Worm (Caenorhabditis elegans) whole organism, L4 larva: Measurements from ENCODE around the gene srlf-1.

Experiments
- D1046.2 ChIP-seq: fragments of 200-800 bp; sonication (Bioruptor generic); IDR thresholded peaks from 2 replicates; pipeline ENCODE4 v1.3.6; 2022; ENCODE audit warnings: missing genetic modification characterization, missing compliant biosample characterization
- F10B5.3 ChIP-seq: sonication (generic microtip); optimal IDR thresholded peaks from 2 replicates; lab custom pipeline; 2016; ENCODE audit warnings: mild to moderate bottlenecking, missing genetic modification characterization, missing compliant biosample characterization
- R02D3.7 ChIP-seq: fragments of 150-350 bp; sonication (generic microtip); optimal IDR thresholded peaks from 3 replicates; lab custom pipeline; 2014; ENCODE audit warnings: missing biosample characterization, missing genetic modification characterization
- Y48G9A.11 ChIP-seq: fragments of 200-800 bp; sonication (Bioruptor generic); IDR thresholded peaks from 2 replicates; pipeline ENCODE4 v1.3.6; 2022; ENCODE audit warnings: missing genetic modification reagents, missing genetic modification characterization, missing compliant biosample characterization
- Y5F2A.4 ChIP-seq: fragments of 200-800 bp; sonication (Bioruptor generic); optimal IDR thresholded peaks from 2 replicates; lab custom pipeline; 2018; ENCODE audit warnings: mild to moderate bottlenecking, missing genetic modification characterization, missing compliant biosample characterization
- ZK546.5 ChIP-seq, 2 experiments: sonication (generic microtip); optimal IDR thresholded peaks; 2 replicates each; lab custom pipeline; 2017; ENCODE audit warnings: missing biosample characterization in 2 of 2, missing genetic modification characterization in 2 of 2
- aha-1 ChIP-seq: fragments of 150-350 bp; peaks from one replicate; lab custom pipeline; 2014; ENCODE audit warnings: missing biosample characterization, missing genetic modification characterization
- ceh-20 ChIP-seq: fragments of 200-800 bp; sonication (Bioruptor generic); IDR thresholded peaks from 2 replicates; pipeline ENCODE4 v1.3.6; 2022; ENCODE audit warnings: missing genetic modification reagents, missing genetic modification characterization, missing compliant biosample characterization
- ceh-62 ChIP-seq: sonication (generic microtip); optimal IDR thresholded peaks from 2 replicates; lab custom pipeline; 2017; ENCODE audit warnings: missing biosample characterization, missing genetic modification characterization
- ces-1 ChIP-seq: fragments of 150-350 bp; sonication (generic microtip); optimal IDR thresholded peaks from 4 replicates; lab custom pipeline; 2014; ENCODE audit warnings: missing biosample characterization, missing genetic modification reagents, missing genetic modification characterization
- dmd-6 ChIP-seq: fragments of 200-800 bp; sonication (Bioruptor generic); IDR thresholded peaks from 2 replicates; pipeline ENCODE4 v1.3.6; 2022; ENCODE audit warnings: missing genetic modification reagents, missing genetic modification characterization, missing compliant biosample characterization
- egl-43 ChIP-seq: fragments of 200-800 bp; sonication (Bioruptor generic); IDR thresholded peaks from 2 replicates; pipeline ENCODE4 v1.3.6; 2022; ENCODE audit warnings: missing genetic modification reagents, missing genetic modification characterization, missing compliant biosample characterization
- fkh-10 ChIP-seq: fragments of 150-350 bp; optimal IDR thresholded peaks from 2 replicates; lab custom pipeline; 2014; ENCODE audit warnings: missing biosample characterization, missing genetic modification reagents, missing genetic modification characterization
- fos-1 ChIP-seq: fragments of 150-350 bp; optimal IDR thresholded peaks from 2 replicates; lab custom pipeline; 2014; ENCODE audit warnings: missing biosample characterization, missing genetic modification characterization
- jun-1 ChIP-seq: fragments of 150-350 bp; optimal IDR thresholded peaks from 2 replicates; lab custom pipeline; 2014; ENCODE audit warnings: missing biosample characterization, missing genetic modification reagents, missing genetic modification characterization
- lin-38 ChIP-seq: fragments of 200-800 bp; sonication (Bioruptor generic); IDR thresholded peaks from 2 replicates; pipeline ENCODE4 v1.3.6; 2022; ENCODE audit warnings: missing genetic modification reagents, missing genetic modification characterization, missing compliant biosample characterization
- lin-39 ChIP-seq: fragments of 150-350 bp; optimal IDR thresholded peaks from 2 replicates; lab custom pipeline; 2014; ENCODE audit warnings: missing biosample characterization, missing genetic modification reagents, missing genetic modification characterization
- lir-3 ChIP-seq: sonication (generic microtip); optimal IDR thresholded peaks from 2 replicates; lab custom pipeline; 2016; ENCODE audit warnings: mild to moderate bottlenecking, missing genetic modification characterization, missing compliant biosample characterization
- lsy-2 ChIP-seq, 2 experiments: fragments of 150-350 bp in 1 of 2; sonication (generic microtip) in 1 of 2; optimal IDR thresholded peaks; 2 replicates each; lab custom pipeline; 2014 to 2017; ENCODE audit warnings: missing biosample characterization in 2 of 2, missing genetic modification characterization in 2 of 2
- mdl-1 ChIP-seq, 2 experiments: fragments of 150-350 bp in 1 of 2; sonication (generic microtip) in 1 of 2; optimal IDR thresholded peaks; 2 replicates each; lab custom pipeline; 2014 to 2017; ENCODE audit warnings: missing biosample characterization in 2 of 2, missing genetic modification characterization in 2 of 2
- mxl-2 ChIP-seq: fragments of 200-800 bp; sonication (Bioruptor generic); conservative IDR thresholded peaks from 2 replicates; pipeline ENCODE4 v1.3.6; 2022; ENCODE audit warnings: missing genetic modification reagents, missing genetic modification characterization, missing compliant biosample characterization
- nhr-102 ChIP-seq: sonication (generic microtip); optimal IDR thresholded peaks from 2 replicates; lab custom pipeline; 2016; ENCODE audit warnings: mild to moderate bottlenecking, missing genetic modification characterization, moderate library complexity, missing compliant biosample characterization
- nhr-28 ChIP-seq: fragments of 150-350 bp; optimal IDR thresholded peaks from 2 replicates; lab custom pipeline; 2014; ENCODE audit warnings: missing biosample characterization, missing genetic modification characterization
- nhr-42 ChIP-seq: fragments of 200-800 bp; sonication (Bioruptor generic); IDR thresholded peaks from 2 replicates; pipeline ENCODE4 v1.3.6; 2022; ENCODE audit warnings: missing genetic modification characterization, missing compliant biosample characterization
- saeg-2 ChIP-seq: fragments of 200-800 bp; sonication (Bioruptor generic); IDR thresholded peaks from 2 replicates; pipeline ENCODE4 v1.3.6; 2022; ENCODE audit warnings: missing genetic modification reagents, missing genetic modification characterization, missing compliant biosample characterization
- set-16 ChIP-seq: fragments of 200-800 bp; sonication (Bioruptor generic); IDR thresholded peaks from 2 replicates; pipeline ENCODE4 v1.3.6; 2022; ENCODE audit warnings: missing genetic modification reagents, missing genetic modification characterization, missing compliant biosample characterization
- skn-1 ChIP-seq: fragments of 150-350 bp; optimal IDR thresholded peaks from 2 replicates; lab custom pipeline; 2014; ENCODE audit warnings: missing biosample characterization, missing genetic modification characterization
- tag-97 ChIP-seq: fragments of 200-800 bp; sonication (Bioruptor generic); IDR thresholded peaks from 2 replicates; pipeline ENCODE4 v1.3.6; 2022; ENCODE audit warnings: missing genetic modification characterization, missing compliant biosample characterization
- unc-62 ChIP-seq, 3 experiments: fragments of 150-350 bp in 1 of 3; sonication (generic microtip); optimal IDR thresholded peaks in 2 of 3; peaks in 1 of 3; 1 replicate in 1 of 3; 2 replicates in 2 of 3; lab custom pipeline; 2014 to 2017; ENCODE audit warnings: missing biosample characterization in 3 of 3, missing genetic modification characterization in 3 of 3, missing genetic modification reagents in 3 of 3, missing genotype in 1 of 3
- zip-11 ChIP-seq: fragments of 200-800 bp; sonication (Bioruptor generic); IDR thresholded peaks from 2 replicates; pipeline ENCODE4 v1.3.6; 2022; ENCODE audit warnings: missing genetic modification characterization, missing compliant biosample characterization

The srlf-1 gene

DNA sequence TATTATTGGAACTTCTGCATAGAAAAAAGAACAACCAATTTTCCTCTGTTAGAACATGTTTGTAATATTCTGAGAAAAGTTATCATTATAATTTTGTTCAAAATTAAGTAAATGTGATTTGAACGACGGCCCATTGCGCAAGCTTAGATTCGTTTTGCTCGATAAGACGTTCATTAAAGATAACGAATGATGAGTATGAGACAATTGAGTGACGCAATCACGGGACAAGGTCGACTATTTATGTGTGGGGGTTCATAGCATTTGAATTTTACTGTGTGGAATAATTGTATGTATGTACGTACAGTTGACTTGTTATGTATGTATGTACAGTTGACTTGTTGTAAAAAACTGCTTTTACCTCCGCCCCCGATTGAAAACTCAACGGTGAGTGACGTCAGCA is 29.0 kb downstream of the srlf-1 start:
- TF ChIP-seq skn-1 (tag; lab: Kevin White, UChicago) = no peak
- TF ChIP-seq unc-62 (GFP tag; optimal IDR thresholded peaks at IDR 0.05 in 1 of 2; lab: Kevin White, UChicago) = peak in 1 of 2 experiments; percentile 75
- TF ChIP-seq unc-62 (tag; optimal IDR thresholded peaks at IDR 0.05; lab: Kevin White, UChicago) = no peak
- TF ChIP-seq, all 104 proteins: peak for 1

DNA sequence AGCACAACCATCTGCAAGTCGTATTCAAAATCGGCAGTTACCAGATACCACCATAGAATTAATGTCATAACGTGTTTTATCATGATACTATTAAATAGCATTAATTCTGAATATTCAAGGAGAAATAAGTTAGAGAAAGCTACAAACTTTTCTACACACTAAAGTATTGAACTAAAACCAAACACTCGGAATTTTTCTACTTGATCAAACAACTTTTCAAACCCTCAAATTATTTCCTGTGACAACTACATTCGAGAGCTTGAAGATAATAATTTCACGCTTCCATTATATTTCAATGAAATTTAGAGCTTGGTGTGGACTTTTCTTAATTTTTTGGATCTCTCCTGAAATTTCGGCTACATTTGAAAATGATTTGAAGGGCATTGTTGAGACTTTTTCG is 32.1 kb downstream of the srlf-1 start, which contains the start of gene irld-47:
Gene irld-47 (minus strand): TSS at position 101 of the 400 bp plus-strand sequence.
- TF ChIP-seq saeg-2 (GFP tag; lab: Robert Waterston, UW) = no peak
- no peak for TF ChIP-seq ces-1 (GFP tag; lab: Kevin White, UChicago)
- TF ChIP-seq lin-39 (tag; lab: Kevin White, UChicago) = no peak
- no peak for TF ChIP-seq nhr-28 (tag; lab: Kevin White, UChicago)
- no peak for TF ChIP-seq lin-38 (GFP tag; lab: Robert Waterston, UW)
- TF ChIP-seq ceh-20 = no peak
- no peak for TF ChIP-seq fos-1
- no peak for TF ChIP-seq tag-97
- TF ChIP-seq nhr-42 = no peak
- TF ChIP-seq mxl-2 = no peak
- no peak for TF ChIP-seq zip-11 (GFP tag; lab: Robert Waterston, UW)
- TF ChIP-seq jun-1 (tag; lab: Kevin White, UChicago) = no peak
- no peak for TF ChIP-seq lsy-2 (tag; optimal IDR thresholded peaks at IDR 0.05; lab: Kevin White, UChicago)
- no peak for TF ChIP-seq D1046.2 (GFP tag; lab: Robert Waterston, UW)
- no peak for TF ChIP-seq Y5F2A.4 (GFP tag; lab: Kevin White, UChicago)
- no peak for TF ChIP-seq set-16
- TF ChIP-seq, all 104 proteins: peak for 0

- no peak for TF ChIP-seq D1046.2 (GFP tag; lab: Robert Waterston, UW)
- TF ChIP-seq aha-1 (tag; lab: Kevin White, UChicago) = peak; percentile 4
- no peak for TF ChIP-seq fkh-10 (GFP tag; lab: Kevin White, UChicago)
Measured at ce11 chrII:7825107-7825506, 34.7 kb downstream of the srlf-1 start, which contains the start of gene srw-62. Gene srw-62, plus strand, starts transcription at chrII:7825407.

DNA sequence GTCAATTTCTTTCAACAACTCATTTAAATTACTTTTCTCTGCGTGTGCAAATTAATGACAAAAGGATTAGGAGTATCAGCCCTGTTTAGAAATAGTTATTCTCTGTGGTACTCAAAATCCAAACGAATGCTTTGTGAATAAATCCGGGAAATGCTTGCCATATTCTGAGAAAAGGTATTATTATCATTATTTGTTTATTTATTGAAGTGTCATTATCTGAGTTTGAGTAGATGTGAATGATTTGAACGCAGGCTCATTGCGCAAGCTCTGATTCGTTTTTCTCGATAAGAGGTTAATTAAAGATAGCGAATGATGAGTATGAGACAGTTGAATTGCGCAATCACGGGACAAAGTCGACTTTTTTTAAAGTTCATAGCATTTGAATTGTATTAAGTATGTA is 37.5 kb downstream of the srlf-1 start:
- TF ChIP-seq aha-1 (tag; lab: Kevin White, UChicago) (peak; percentile 66), unc-62 (GFP tag; optimal IDR thresholded peaks at IDR 0.05 in 1 of 2; lab: Kevin White, UChicago) (peak in 1 of 2 experiments; percentile 89), unc-62 (tag; optimal IDR thresholded peaks at IDR 0.05; lab: Kevin White, UChicago) (no peak), ceh-62 (tag; lab: Kevin White, UChicago) (no peak)

- TF ChIP-seq unc-62 (GFP tag; optimal IDR thresholded peaks at IDR 0.05 in 1 of 2; lab: Kevin White, UChicago) = peak in 1 of 2 experiments; percentile 92
- TF ChIP-seq unc-62 (tag; optimal IDR thresholded peaks at IDR 0.05; lab: Kevin White, UChicago) = no peak
- no peak for TF ChIP-seq R02D3.7
Measured at ce11 chrII:7829616-7830015, 39.2 kb downstream of the srlf-1 start.

DNA sequence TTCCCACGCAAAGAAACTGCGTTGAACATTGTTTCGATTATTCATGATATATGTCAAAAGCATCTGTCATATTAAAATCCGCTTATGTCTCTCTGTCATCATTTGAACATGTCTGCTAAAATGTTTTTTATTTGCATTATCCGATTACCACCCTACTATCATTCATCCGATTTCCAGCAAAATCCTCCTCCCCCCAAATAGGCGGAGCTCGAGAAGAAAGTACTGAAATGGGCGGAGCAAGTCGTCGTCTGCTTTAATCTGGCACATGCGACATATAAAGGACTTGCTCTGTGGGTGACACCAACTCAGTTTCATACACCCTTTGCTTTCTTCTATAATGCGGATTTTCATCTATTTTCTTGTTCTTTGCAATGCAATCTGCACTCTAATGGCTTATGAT is 41.7 kb downstream of the srlf-1 start, which contains the start of gene T09A5.14:
Gene T09A5.14 (plus strand): TSS at position 301 of the 400 bp plus-strand sequence.
- no peak for TF ChIP-seq Y48G9A.11 (GFP tag; lab: Robert Waterston, UW)
- TF ChIP-seq ZK546.5 (tag; optimal IDR thresholded peaks at IDR 0.05; lab: Kevin White, UChicago) = no peak
- no peak for TF ChIP-seq lir-3 (tag; lab: Kevin White, UChicago)
- TF ChIP-seq dmd-6 (GFP tag; lab: Robert Waterston, UW) = no peak
- no peak for TF ChIP-seq mdl-1 (tag; optimal IDR thresholded peaks at IDR 0.05; lab: Kevin White, UChicago)
- TF ChIP-seq nhr-102 (tag; lab: Kevin White, UChicago) = no peak
- no peak for TF ChIP-seq F10B5.3
- no peak for TF ChIP-seq egl-43
